Fruit fly (Drosophila melanogaster) whole organism, adult: ENCODE data around the gene PolE1.

Experiments
- CG11617 ChIP-seq: fragments of 200-800 bp; sonication (Bioruptor generic); optimal IDR thresholded peaks from 2 replicates; lab custom pipeline; 2017; ENCODE audit warnings: mild to moderate bottlenecking, missing biosample characterization, missing genetic modification reagents, missing genetic modification characterization
- CG12768 ChIP-seq: fragments of 200-800 bp; sonication (Bioruptor generic); optimal IDR thresholded peaks from 2 replicates; lab custom pipeline; 2017; ENCODE audit warnings: missing biosample characterization, missing genetic modification characterization, mild to moderate bottlenecking, moderate library complexity, missing genetic modification reagents
- CG14711 ChIP-seq: fragments of 200-800 bp; sonication (Bioruptor generic); optimal IDR thresholded peaks from 2 replicates; lab custom pipeline; 2018; ENCODE audit warnings: missing biosample characterization, mild to moderate bottlenecking, missing genetic modification characterization, moderate library complexity
- CG1620 ChIP-seq: fragments of 200-800 bp; sonication (Bioruptor generic); optimal IDR thresholded peaks from 2 replicates; lab custom pipeline; 2016; ENCODE audit warnings: missing biosample characterization, missing genetic modification characterization
- CG33017 ChIP-seq: fragments of 200-800 bp; sonication (Bioruptor generic); optimal IDR thresholded peaks from 2 replicates; lab custom pipeline; 2018; ENCODE audit warnings: missing biosample characterization, mild to moderate bottlenecking, missing genetic modification characterization, moderate library complexity
- CG5204 ChIP-seq: fragments of 200-800 bp; sonication (Bioruptor generic); optimal IDR thresholded peaks from 2 replicates; lab custom pipeline; 2016; ENCODE audit warnings: missing biosample characterization, missing genetic modification characterization
- CG7045 ChIP-seq: fragments of 200-800 bp; sonication (Bioruptor generic); optimal IDR thresholded peaks from 2 replicates; lab custom pipeline; 2017; ENCODE audit warnings: missing biosample characterization, mild to moderate bottlenecking, missing genetic modification characterization
- CG7101 ChIP-seq: fragments of 200-800 bp; sonication (Bioruptor generic); optimal IDR thresholded peaks from 2 replicates; lab custom pipeline; 2018; ENCODE audit warnings: missing biosample characterization, mild to moderate bottlenecking, missing genetic modification characterization, moderate library complexity
- Clk ChIP-seq: fragments of 200-800 bp; sonication (Bioruptor generic); optimal IDR thresholded peaks from 2 replicates; lab custom pipeline; 2017; ENCODE audit warnings: missing biosample characterization, missing genetic modification characterization
- Crg-1 ChIP-seq: fragments of 200-800 bp; sonication (Bioruptor generic); optimal IDR thresholded peaks from 2 replicates; lab custom pipeline; 2016; ENCODE audit warnings: missing biosample characterization, missing genetic modification characterization
- Hr96 ChIP-seq: fragments of 200-800 bp; sonication (Bioruptor generic); optimal IDR thresholded peaks from 2 replicates; lab custom pipeline; 2016; ENCODE audit warnings: missing biosample characterization, missing genetic modification characterization
- Mnt ChIP-seq: fragments of 200-800 bp; sonication (Bioruptor generic); optimal IDR thresholded peaks from 2 replicates; lab custom pipeline; 2016; ENCODE audit warnings: missing biosample characterization, mild to moderate bottlenecking, missing genetic modification characterization
- bab1 ChIP-seq: fragments of 200-800 bp; sonication (Bioruptor generic); optimal IDR thresholded peaks from 3 replicates; lab custom pipeline; 2019; ENCODE audit warnings: missing biosample characterization, mild to moderate bottlenecking, missing genetic modification characterization, moderate library complexity
- cic ChIP-seq: fragments of 200-800 bp; sonication (Bioruptor generic); optimal IDR thresholded peaks from 2 replicates; lab custom pipeline; 2017; ENCODE audit warnings: missing biosample characterization, mild to moderate bottlenecking, missing genetic modification characterization, moderate library complexity
- cnc ChIP-seq, 2 experiments: fragments of >200 bp; optimal IDR thresholded peaks; 2 replicates each; lab custom pipeline; 2017
- kay ChIP-seq: fragments of 200-800 bp; sonication (Bioruptor generic); peaks from one replicate; lab custom pipeline; 2016; ENCODE audit warnings: missing biosample characterization, missing genetic modification characterization, borderline replicate concordance
- ovo ChIP-seq: fragments of 200-800 bp; sonication (Bioruptor generic); optimal IDR thresholded peaks from 2 replicates; lab custom pipeline; 2016; ENCODE audit warnings: missing biosample characterization, missing genetic modification characterization
- pad ChIP-seq: fragments of 200-800 bp; sonication (Bioruptor generic); optimal IDR thresholded peaks from 3 replicates; lab custom pipeline; 2017; ENCODE audit warnings: missing biosample characterization, missing genetic modification characterization, mild to moderate bottlenecking, moderate library complexity, missing genetic modification reagents
- tj ChIP-seq: fragments of 200-800 bp; sonication (Bioruptor generic); optimal IDR thresholded peaks from 3 replicates; lab custom pipeline; 2017; ENCODE audit warnings: missing biosample characterization, mild to moderate bottlenecking, missing genetic modification characterization, moderate library complexity
- toe ChIP-seq: fragments of 200-800 bp; sonication (Bioruptor generic); optimal IDR thresholded peaks from 2 replicates; lab custom pipeline; 2016; ENCODE audit warnings: missing biosample characterization, missing genetic modification characterization

The PolE1 gene

DNA sequence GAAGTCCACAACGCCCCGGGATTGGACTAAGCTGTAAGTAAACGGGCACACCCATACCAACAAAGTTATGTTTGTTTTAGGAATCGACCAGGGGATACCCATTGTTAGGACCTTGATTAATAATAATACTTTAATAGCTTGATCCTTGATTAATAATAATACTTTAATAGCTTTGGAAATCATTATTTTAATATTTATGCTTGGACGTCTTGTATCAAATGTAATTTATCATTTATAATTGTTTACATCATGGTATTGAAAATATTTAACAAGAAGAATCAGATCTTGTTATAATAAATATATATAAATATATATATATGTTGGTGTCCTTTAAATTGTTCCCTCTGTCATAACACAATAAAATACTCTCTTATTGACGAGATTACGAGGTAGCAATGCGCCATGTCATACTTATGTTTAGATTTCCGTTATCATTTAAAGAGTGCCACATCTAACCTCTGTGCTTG is 9.0 kb downstream of the PolE1 start:
- TF ChIP-seq CG14711: peak; percentile 78
- TF ChIP-seq pad: no peak
- peak; percentile 76 for TF ChIP-seq CG7101 (tag; lab: Kevin White, UChicago)
- peak; percentile 65 for TF ChIP-seq CG11617 (GFP tag; lab: Kevin White, UChicago)
- no peak for TF ChIP-seq cnc (optimal IDR thresholded peaks at IDR 0.05; lab: Kevin White, UChicago)
- peak; percentile 81 for TF ChIP-seq CG33017 (tag; lab: Kevin White, UChicago)
- TF ChIP-seq tj: no peak
- no peak for TF ChIP-seq bab1 (GFP tag; lab: Kevin White, UChicago)
- TF ChIP-seq CG12768 (GFP tag; lab: Kevin White, UChicago): peak; percentile 40
- TF ChIP-seq Crg-1: no peak
- peak; percentile 63 for TF ChIP-seq CG7045 (GFP tag; lab: Kevin White, UChicago)
- no peak for TF ChIP-seq Clk
- no peak for TF ChIP-seq ovo (GFP tag; lab: Kevin White, UChicago)

dm6 chr3R:23358565-23359138 is 10.7 kb downstream of the PolE1 start, which contains the start of gene RpS3:
RpS3 (plus strand) TSS chr3R:23358812.
- no peak for TF ChIP-seq Clk
- TF ChIP-seq cic (GFP tag; lab: Kevin White, UChicago): no peak
- TF ChIP-seq CG11617 (GFP tag; lab: Kevin White, UChicago): peak; percentile 32
- TF ChIP-seq CG33017 (tag; lab: Kevin White, UChicago): peak; percentile 6
- no peak for TF ChIP-seq CG1620 (GFP tag; lab: Kevin White, UChicago)
- no peak for TF ChIP-seq kay (GFP tag; lab: Kevin White, UChicago)
- TF ChIP-seq CG12768 (GFP tag; lab: Kevin White, UChicago): peak; percentile 72
- TF ChIP-seq bab1 (GFP tag; lab: Kevin White, UChicago): peak; percentile 58
- no peak for TF ChIP-seq cnc (optimal IDR thresholded peaks at IDR 0.05; lab: Kevin White, UChicago)
- TF ChIP-seq CG14711: peak; percentile 32
- peak; percentile 46 for TF ChIP-seq CG7101 (tag; lab: Kevin White, UChicago)
- TF ChIP-seq pad: no peak
- TF ChIP-seq CG5204 (GFP tag; lab: Kevin White, UChicago): no peak
- TF ChIP-seq toe: peak; percentile 12
- TF ChIP-seq CG7045 (GFP tag; lab: Kevin White, UChicago): no peak
- TF ChIP-seq ovo (GFP tag; lab: Kevin White, UChicago): no peak
- peak; percentile 42 for TF ChIP-seq Crg-1
- peak; percentile 5 for TF ChIP-seq tj
- TF ChIP-seq Hr96 (GFP tag; lab: Kevin White, UChicago): peak; percentile 3
- peak; percentile 94 for TF ChIP-seq Mnt (GFP tag; lab: Kevin White, UChicago)

DNA sequence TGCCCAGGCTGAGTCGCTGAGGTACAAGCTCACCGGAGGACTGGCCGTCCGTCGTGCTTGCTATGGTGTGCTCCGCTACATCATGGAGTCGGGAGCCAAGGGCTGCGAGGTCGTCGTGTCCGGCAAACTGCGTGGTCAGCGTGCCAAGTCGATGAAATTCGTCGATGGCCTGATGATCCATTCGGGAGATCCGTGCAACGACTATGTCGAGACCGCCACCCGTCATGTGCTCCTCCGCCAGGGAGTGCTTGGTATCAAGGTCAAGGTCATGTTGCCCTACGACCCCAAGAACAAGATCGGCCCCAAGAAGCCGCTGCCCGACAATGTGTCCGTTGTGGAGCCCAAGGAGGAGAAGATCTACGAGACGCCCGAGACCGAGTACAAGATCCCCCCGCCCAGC is 11.5 kb downstream of the PolE1 start:
- TF ChIP-seq cnc (optimal IDR thresholded peaks at IDR 0.05; lab: Kevin White, UChicago): no peak
- TF ChIP-seq CG33017 (tag; lab: Kevin White, UChicago): no peak
- no peak for TF ChIP-seq kay (GFP tag; lab: Kevin White, UChicago)
- no peak for TF ChIP-seq Mnt (GFP tag; lab: Kevin White, UChicago)
- no peak for TF ChIP-seq CG14711

dm6 chr3R:23360356-23360755 is 12.4 kb downstream of the PolE1 start:
- TF ChIP-seq Mnt (GFP tag; lab: Kevin White, UChicago): no peak
- TF ChIP-seq toe: no peak
- no peak for TF ChIP-seq Crg-1

DNA sequence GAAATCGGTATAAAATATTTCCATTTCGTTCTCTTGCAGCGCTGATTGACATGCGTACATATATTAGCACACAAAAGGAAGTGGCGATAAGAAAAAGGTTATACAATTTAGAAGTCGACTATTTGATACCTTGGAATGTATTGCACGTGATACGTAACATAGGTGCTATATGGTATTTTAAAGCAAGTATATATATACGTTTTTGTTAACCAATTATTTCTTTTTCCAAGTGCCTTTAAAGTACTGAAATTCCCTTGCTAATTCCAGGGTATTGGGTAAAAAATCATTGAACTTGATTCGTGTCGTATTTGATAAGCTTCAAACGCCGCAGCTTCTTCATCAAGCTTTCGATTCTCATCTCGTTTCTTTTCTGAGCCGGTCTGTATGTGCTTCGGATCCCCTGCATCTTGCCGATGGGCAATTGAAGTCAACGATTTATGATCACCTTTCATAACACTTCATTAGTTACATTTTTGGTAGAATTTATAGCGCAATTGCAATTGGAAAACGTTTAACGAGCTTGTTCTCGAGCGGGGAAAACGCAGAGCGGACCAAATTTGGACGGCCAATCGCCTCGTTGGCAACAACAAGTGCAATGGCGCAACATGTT is 15.7 kb downstream of the PolE1 start, which contains the start of gene CG4408:
Gene CG4408, minus strand, starts transcription at position 60 of the 610 bp plus-strand sequence.
- peak; percentile 4 for TF ChIP-seq CG11617 (GFP tag; lab: Kevin White, UChicago)
- TF ChIP-seq Hr96 (GFP tag; lab: Kevin White, UChicago): peak; percentile 19
- no peak for TF ChIP-seq ovo (GFP tag; lab: Kevin White, UChicago)
- TF ChIP-seq CG12768 (GFP tag; lab: Kevin White, UChicago): peak; percentile 41
- TF ChIP-seq Mnt (GFP tag; lab: Kevin White, UChicago): no peak
- TF ChIP-seq CG7045 (GFP tag; lab: Kevin White, UChicago): peak; percentile 27
- TF ChIP-seq CG5204 (GFP tag; lab: Kevin White, UChicago): no peak
- no peak for TF ChIP-seq Clk
- peak; percentile 82 for TF ChIP-seq CG7101 (tag; lab: Kevin White, UChicago)
- TF ChIP-seq pad: peak; percentile 57
- TF ChIP-seq bab1 (GFP tag; lab: Kevin White, UChicago): peak; percentile 43
- no peak for TF ChIP-seq toe
- TF ChIP-seq Crg-1: peak; percentile 39
- TF ChIP-seq tj: no peak
- peak; percentile 77 for TF ChIP-seq CG14711
- TF ChIP-seq CG33017 (tag; lab: Kevin White, UChicago): peak; percentile 70
- TF ChIP-seq CG1620 (GFP tag; lab: Kevin White, UChicago): peak; percentile 48
- no peak for TF ChIP-seq cnc (optimal IDR thresholded peaks at IDR 0.05; lab: Kevin White, UChicago)
- no peak for TF ChIP-seq cic (GFP tag; lab: Kevin White, UChicago)
- TF ChIP-seq kay (GFP tag; lab: Kevin White, UChicago): no peak

DNA sequence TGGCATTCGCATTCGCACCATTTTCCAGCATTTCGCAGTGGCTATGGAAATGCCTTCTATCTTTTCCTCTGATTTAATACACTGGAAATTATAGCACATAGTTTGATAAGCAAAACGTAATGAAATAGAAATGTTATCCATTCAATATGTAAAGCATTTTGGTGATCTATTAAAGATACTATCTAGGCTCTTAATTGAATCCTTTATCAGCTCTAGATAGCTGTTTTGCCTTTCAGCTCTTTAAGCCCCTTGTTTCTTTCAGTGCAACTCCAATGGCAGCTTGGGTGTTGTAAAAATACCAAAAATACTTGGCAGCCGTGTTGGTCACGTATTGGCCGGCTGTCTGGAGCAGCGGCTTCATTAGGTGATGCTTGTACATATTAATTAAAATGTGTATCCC is 17.1 kb downstream of the PolE1 start:
- TF ChIP-seq CG33017 (tag; lab: Kevin White, UChicago): no peak
- TF ChIP-seq kay (GFP tag; lab: Kevin White, UChicago): no peak
